Worm (Caenorhabditis elegans): ENCODE measurements around the gene pac-1.

DNA sequence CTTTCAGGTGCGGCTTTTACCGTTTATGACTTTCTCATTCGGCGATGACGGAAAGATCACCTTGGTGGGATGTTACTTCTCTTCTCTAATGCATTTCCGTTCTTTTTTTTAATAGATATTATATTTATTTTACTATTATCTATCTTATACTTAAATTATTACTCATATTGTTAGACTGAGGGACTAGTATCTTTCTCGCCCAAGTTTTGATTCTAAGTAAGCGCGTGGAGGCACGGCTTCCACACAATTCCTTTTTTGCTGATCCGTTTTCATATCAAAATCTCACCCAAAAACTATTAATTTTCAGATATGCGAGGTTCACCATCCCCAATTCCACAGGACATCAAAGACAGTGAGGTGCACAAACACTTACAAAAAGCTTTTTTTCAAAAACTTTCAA is 35.0 kb downstream of the pac-1 start, which contains the start of gene ZC21.10:
- TF ChIP-seq mep-1 (tag; optimal IDR thresholded peaks at IDR 0.05) (no peak), snpc-4 (tag; optimal IDR thresholded peaks at IDR 0.05) (no peak), nhr-237 (tag; optimal IDR thresholded peaks at IDR 0.05) (no peak), unc-39 (tag; optimal IDR thresholded peaks at IDR 0.05) (no peak), pha-4 (tag; optimal IDR thresholded peaks at IDR 0.05) (no peak), sem-2 (GFP tag; optimal IDR thresholded peaks at IDR 0.05) (no peak)

Data from whole organism, mixed stage, embryonic.